Worm (Caenorhabditis elegans): ENCODE results near the gene fbxa-55.

DNA sequence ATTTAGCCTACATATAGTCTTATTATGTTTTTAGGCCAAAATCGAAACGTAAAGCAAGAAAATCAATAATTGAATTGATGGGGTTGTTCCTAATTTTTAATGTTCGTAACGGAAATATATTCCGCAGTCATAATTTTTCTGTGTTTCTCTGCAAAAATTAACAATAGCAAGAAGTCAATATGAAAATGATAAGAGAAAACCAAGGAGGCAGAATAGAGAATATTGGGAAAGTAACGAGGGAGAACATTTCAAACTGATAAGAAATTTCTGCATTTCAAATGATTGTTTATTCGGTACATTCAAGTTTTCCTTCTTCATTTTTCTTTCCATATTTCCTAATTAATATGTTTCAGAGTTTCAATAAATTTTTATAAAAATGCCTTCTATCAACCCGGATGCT lies 20.1 kb upstream of the fbxa-55 start, which contains the start of gene fbxa-54:
- TF ChIP-seq him-1 (tag; optimal IDR thresholded peaks at IDR 0.05) (no peak), dao-5 (tag; optimal IDR thresholded peaks at IDR 0.05) (no peak), W03F9.2 (tag; optimal IDR thresholded peaks at IDR 0.05) (no peak)

Data from whole organism, L4/young adult.